Worm (Caenorhabditis elegans): Measurements from ENCODE around the gene clec-140.

Gene clec-140

DNA sequence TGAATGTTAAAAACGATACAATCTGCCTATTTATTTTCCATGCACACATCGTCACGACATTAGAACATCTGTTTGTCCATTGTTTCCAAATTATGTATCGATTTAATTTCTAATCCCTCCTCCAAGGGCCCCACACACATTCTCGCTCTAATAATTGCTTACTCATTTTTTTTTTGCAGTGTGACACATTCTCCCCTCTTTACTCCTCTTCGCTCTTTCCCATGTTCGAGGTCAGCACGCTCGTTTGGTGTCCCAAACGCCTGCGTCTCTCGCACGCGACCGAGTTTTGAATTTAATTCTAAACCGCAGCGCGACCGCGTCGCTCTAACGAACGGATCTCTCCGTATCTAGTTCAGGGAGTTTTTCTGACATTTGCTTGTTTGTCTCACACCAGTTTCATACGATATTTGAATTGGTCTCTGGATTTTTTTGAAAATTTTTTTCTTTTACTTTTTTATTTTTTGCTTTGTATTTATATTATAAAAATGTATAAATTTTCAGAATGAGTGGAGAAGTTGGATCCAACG, at the start of gene clec-140, which contains the start of gene hmg-11:
Gene clec-140 (plus strand): TSS at position 477 of the 527 bp plus-strand sequence.
Gene hmg-11 (plus strand): TSS at position 502 of the 527 bp plus-strand sequence.
- TF ChIP-seq egl-5 (tag; optimal IDR thresholded peaks at IDR 0.05) (peak; percentile 24), nhr-43 (tag; optimal IDR thresholded peaks at IDR 0.05; ENCODE audit: poor library complexity, severe bottlenecking) (no peak), snpc-4 (tag; optimal IDR thresholded peaks at IDR 0.05) (peak; percentile 43), nhr-25 (tag; optimal IDR thresholded peaks at IDR 0.05) (peak; percentile 51), pqm-1 (tag; optimal IDR thresholded peaks at IDR 0.05) (peak; percentile 33), lsy-12 (tag; optimal IDR thresholded peaks at IDR 0.05) (peak; percentile 8), nhr-23 (tag; optimal IDR thresholded peaks at IDR 0.05) (peak; percentile 41), ZK546.5 (tag; optimal IDR thresholded peaks at IDR 0.05) (no peak), lin-15B (tag; optimal IDR thresholded peaks at IDR 0.05) (peak; percentile 71), nfya-1 (tag; optimal IDR thresholded peaks at IDR 0.05; ENCODE audit: insufficient read depth) (peak; percentile 72), elt-1 (tag; optimal IDR thresholded peaks at IDR 0.05) (no peak), elt-2 (tag; optimal IDR thresholded peaks at IDR 0.05) (peak; percentile 46), jun-1 (tag; optimal IDR thresholded peaks at IDR 0.05) (peak; percentile 45), fkh-2 (tag; optimal IDR thresholded peaks at IDR 0.05) (no peak), lin-39 (tag; optimal IDR thresholded peaks at IDR 0.05) (peak; percentile 90), zag-1 (tag; optimal IDR thresholded peaks at IDR 0.05) (no peak), fos-1 (tag; optimal IDR thresholded peaks at IDR 0.05) (peak; percentile 9), unc-39 (tag; optimal IDR thresholded peaks at IDR 0.05) (no peak)

DNA sequence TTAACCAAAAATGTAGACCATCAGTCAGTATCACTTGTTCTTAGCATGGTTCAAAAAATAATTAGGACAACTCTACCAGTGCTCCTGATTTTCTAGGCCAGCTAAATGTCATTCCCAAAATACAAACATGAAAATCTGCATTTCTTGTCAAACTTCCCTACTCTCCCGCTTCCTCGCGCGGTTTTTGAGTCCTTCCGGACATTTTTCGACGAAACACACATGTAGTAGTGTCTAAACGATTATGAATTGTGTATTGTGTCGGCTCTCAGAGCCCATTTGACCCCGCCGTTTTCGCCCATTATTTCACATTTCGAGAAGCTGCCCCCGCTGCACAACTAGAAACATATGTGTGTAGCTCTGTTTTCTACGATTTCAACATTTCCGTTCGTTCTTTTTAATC, 46.3 kb upstream of the clec-140 start, which contains the start of gene F35D11.1:
Gene F35D11.1 (plus strand): TSS at position 301 of the 400 bp plus-strand sequence.
- TF ChIP-seq ama-1 (optimal IDR thresholded peaks at IDR 0.05) (no peak), snpc-4 (tag; optimal IDR thresholded peaks at IDR 0.05) (no peak), ceh-28 (tag; optimal IDR thresholded peaks at IDR 0.05) (no peak), ceh-16 (tag; optimal IDR thresholded peaks at IDR 0.05) (no peak), lin-39 (tag; optimal IDR thresholded peaks at IDR 0.05) (no peak), elt-1 (tag; optimal IDR thresholded peaks at IDR 0.05) (no peak)

DNA sequence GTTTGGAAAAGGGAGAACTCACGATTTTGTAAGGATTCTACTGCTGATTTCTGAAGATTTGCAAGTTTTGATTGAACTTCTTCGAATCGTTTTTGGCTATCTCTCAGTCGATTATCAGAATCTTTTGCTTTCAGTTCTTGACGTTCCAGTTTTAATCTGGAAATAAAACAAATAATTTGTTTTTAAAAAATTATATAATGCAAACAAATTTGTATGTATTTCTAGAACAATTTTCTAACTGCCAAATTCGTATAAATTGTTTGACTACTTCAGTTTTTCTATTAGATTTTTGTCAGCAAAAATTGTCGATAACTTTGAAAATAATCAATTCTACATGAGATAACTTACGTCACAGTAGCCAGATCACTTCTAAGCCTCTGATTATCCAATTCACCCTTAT, 41.4 kb upstream of the clec-140 start:
- TF ChIP-seq nhr-12 (tag; optimal IDR thresholded peaks at IDR 0.05) (no peak), sea-2 (GFP tag; optimal IDR thresholded peaks at IDR 0.05) (no peak), ztf-11 (tag; optimal IDR thresholded peaks at IDR 0.05) (no peak), ZK546.5 (tag; optimal IDR thresholded peaks at IDR 0.05) (no peak), unc-39 (tag; optimal IDR thresholded peaks at IDR 0.05) (no peak), lin-39 (tag; optimal IDR thresholded peaks at IDR 0.05) (no peak), egl-5 (tag; optimal IDR thresholded peaks at IDR 0.05) (no peak), zag-1 (tag; optimal IDR thresholded peaks at IDR 0.05) (no peak), hmg-11 (tag; optimal IDR thresholded peaks at IDR 0.05) (no peak), elt-2 (tag; optimal IDR thresholded peaks at IDR 0.05) (no peak), mdl-1 (tag; optimal IDR thresholded peaks at IDR 0.05) (no peak), skn-1 (tag; optimal IDR thresholded peaks at IDR 0.05) (no peak)

ce11 chrII:4638241-4638640, 34.6 kb upstream of the clec-140 start, which contains the start of gene che-10:
che-10 (minus strand) TSS chrII:4638341.
- TF ChIP-seq sea-2 (GFP tag; optimal IDR thresholded peaks at IDR 0.05) (no peak), ZK546.5 (tag; optimal IDR thresholded peaks at IDR 0.05) (no peak), fkh-2 (tag; optimal IDR thresholded peaks at IDR 0.05) (no peak), ama-1 (optimal IDR thresholded peaks at IDR 0.05) (no peak), zag-1 (tag; optimal IDR thresholded peaks at IDR 0.05) (no peak), nhr-23 (tag; optimal IDR thresholded peaks at IDR 0.05) (no peak), ztf-4 (tag; optimal IDR thresholded peaks at IDR 0.05) (no peak), mdl-1 (tag; optimal IDR thresholded peaks at IDR 0.05) (no peak), egl-5 (tag; optimal IDR thresholded peaks at IDR 0.05) (no peak), fkh-10 (GFP tag; optimal IDR thresholded peaks at IDR 0.05) (no peak), egl-27 (tag; optimal IDR thresholded peaks at IDR 0.05) (no peak)

DNA sequence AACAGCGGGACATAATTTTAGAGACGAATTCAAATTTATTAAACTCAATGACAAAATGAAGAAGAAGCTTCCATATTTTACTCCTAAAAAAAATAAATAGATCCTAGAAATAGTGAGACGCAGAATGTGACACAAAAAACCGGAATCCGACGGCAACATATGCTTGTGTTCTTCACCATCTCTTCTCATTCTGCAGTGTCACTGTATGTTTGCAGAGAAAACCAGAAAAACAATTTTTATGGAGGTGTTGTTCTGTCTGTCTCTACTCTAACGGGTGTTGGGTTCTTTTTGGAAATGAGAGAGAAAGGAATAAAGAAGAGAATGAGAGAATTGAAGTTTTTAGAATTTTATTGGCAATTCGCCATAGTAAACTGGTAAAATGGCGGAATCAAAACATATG, 34.0 kb upstream of the clec-140 start:
- no peak for TF ChIP-seq fkh-10 (GFP tag; optimal IDR thresholded peaks at IDR 0.05)
- TF ChIP-seq ztf-4 (tag; optimal IDR thresholded peaks at IDR 0.05): no peak
- peak; percentile 7 for TF ChIP-seq nhr-43 (tag; optimal IDR thresholded peaks at IDR 0.05; ENCODE audit: poor library complexity, severe bottlenecking)
- TF ChIP-seq nhr-67 (tag; optimal IDR thresholded peaks at IDR 0.05): no peak
- no peak for TF ChIP-seq ceh-16 (tag; optimal IDR thresholded peaks at IDR 0.05)
- peak; percentile 66 for TF ChIP-seq nhr-23 (tag; optimal IDR thresholded peaks at IDR 0.05)
- no peak for TF ChIP-seq ama-1 (optimal IDR thresholded peaks at IDR 0.05)
- TF ChIP-seq jun-1 (tag; optimal IDR thresholded peaks at IDR 0.05): no peak
